Worm (Caenorhabditis elegans) whole organism, mixed stage, embryonic: ENCODE measurements around the gene C08F11.12.
"Not testable (repeated sequence)": the region's sequence is repeated elsewhere in the genome, so short reads cannot be mapped to it uniquely, and the experiment has no call there.

Source experiments
- bed-3 ChIP-seq: fragments of 200-800 bp; sonication (Bioruptor generic); optimal IDR thresholded peaks from 3 replicates; lab custom pipeline; 2018; ENCODE audit warnings: mild to moderate bottlenecking, missing genetic modification characterization, moderate library complexity, missing compliant biosample characterization
- blmp-1 ChIP-seq: fragments of 150-350 bp; optimal IDR thresholded peaks from 2 replicates; lab custom pipeline; 2014; ENCODE audit warnings: missing biosample characterization, missing genetic modification characterization
- ceh-43 ChIP-seq: fragments of 200-800 bp; sonication (Bioruptor generic); optimal IDR thresholded peaks from 2 replicates; lab custom pipeline; 2018; ENCODE audit warnings: mild to moderate bottlenecking, missing genetic modification characterization, moderate library complexity, missing compliant biosample characterization
- ceh-83 ChIP-seq: fragments of 200-800 bp; sonication (Bioruptor generic); optimal IDR thresholded peaks from 2 replicates; lab custom pipeline; 2018; ENCODE audit warnings: mild to moderate bottlenecking, missing genetic modification characterization, missing compliant biosample characterization
- ces-1 ChIP-seq: fragments of 150-350 bp; optimal IDR thresholded peaks from 2 replicates; lab custom pipeline; 2014; ENCODE audit warnings: missing biosample characterization, missing genetic modification reagents, missing genetic modification characterization
- cnd-1 ChIP-seq: fragments of 200-800 bp; sonication (Bioruptor generic); optimal IDR thresholded peaks from 2 replicates; lab custom pipeline; 2018; ENCODE audit warnings: mild to moderate bottlenecking, missing genetic modification characterization, missing compliant biosample characterization
- drap-1 ChIP-seq: fragments of 200-800 bp; sonication (Bioruptor generic); optimal IDR thresholded peaks from 3 replicates; lab custom pipeline; 2018; ENCODE audit warnings: mild to moderate bottlenecking, missing genetic modification characterization, missing compliant biosample characterization
- elt-1 ChIP-seq: sonication (generic microtip); optimal IDR thresholded peaks from 2 replicates; lab custom pipeline; 2017; ENCODE audit warnings: missing genetic modification characterization, mild to moderate bottlenecking, missing compliant biosample characterization, antibody characterized with exemption, moderate library complexity, borderline replicate concordance; ENCODE audit not compliant: insufficient read depth
- elt-3 ChIP-seq: fragments of 150-350 bp; optimal IDR thresholded peaks from 2 replicates; lab custom pipeline; 2014; ENCODE audit warnings: missing biosample characterization, missing genetic modification characterization
- flh-1 ChIP-seq: fragments of 200-800 bp; sonication (Bioruptor generic); optimal IDR thresholded peaks from 2 replicates; lab custom pipeline; 2018; ENCODE audit warnings: mild to moderate bottlenecking, missing genetic modification characterization, moderate library complexity, missing compliant biosample characterization
- ham-2 ChIP-seq: fragments of 200-800 bp; sonication (Bioruptor generic); optimal IDR thresholded peaks from 2 replicates; lab custom pipeline; 2018; ENCODE audit warnings: mild to moderate bottlenecking, missing genetic modification characterization, missing compliant biosample characterization
- hlh-1 ChIP-seq: fragments of 150-350 bp; optimal IDR thresholded peaks from 2 replicates; lab custom pipeline; 2014; ENCODE audit warnings: missing biosample characterization, missing genetic modification reagents, missing genetic modification characterization
- lin-13 ChIP-seq: fragments of 150-350 bp; optimal IDR thresholded peaks from 2 replicates; lab custom pipeline; 2014; ENCODE audit warnings: missing biosample characterization, missing genetic modification characterization
- lin-32 ChIP-seq: fragments of 200-800 bp; sonication (Bioruptor generic); optimal IDR thresholded peaks from 2 replicates; lab custom pipeline; 2018; ENCODE audit warnings: mild to moderate bottlenecking, missing genetic modification characterization, missing compliant biosample characterization
- lsy-2 ChIP-seq: fragments of 150-350 bp; optimal IDR thresholded peaks from 2 replicates; lab custom pipeline; 2014; ENCODE audit warnings: missing biosample characterization, missing genetic modification characterization
- mab-5 ChIP-seq: fragments of 150-350 bp; optimal IDR thresholded peaks from 2 replicates; lab custom pipeline; 2014; ENCODE audit warnings: missing biosample characterization, missing genetic modification characterization
- mep-1 ChIP-seq: fragments of 150-350 bp; optimal IDR thresholded peaks from 2 replicates; lab custom pipeline; 2017; ENCODE audit warnings: missing biosample characterization, missing genetic modification reagents, missing genetic modification characterization, inconsistent platforms
- mls-2 ChIP-seq: sonication (generic microtip); optimal IDR thresholded peaks from 2 replicates; lab custom pipeline; 2016; ENCODE audit warnings: mild to moderate bottlenecking, missing genetic modification characterization, moderate library complexity, missing compliant biosample characterization
- nhr-12 ChIP-seq: fragments of 150-350 bp; optimal IDR thresholded peaks from 2 replicates; lab custom pipeline; 2014; ENCODE audit warnings: missing biosample characterization, missing genetic modification characterization
- nhr-76 ChIP-seq: sonication (generic microtip); optimal IDR thresholded peaks from 2 replicates; lab custom pipeline; 2017; ENCODE audit warnings: missing biosample characterization, missing genetic modification characterization
- pha-4 ChIP-seq: fragments of 150-350 bp; optimal IDR thresholded peaks from 2 replicates; lab custom pipeline; 2018; ENCODE audit warnings: missing biosample characterization, missing genetic modification reagents, missing genetic modification characterization
- snpc-4 ChIP-seq: fragments of 150-350 bp; optimal IDR thresholded peaks from 2 replicates; lab custom pipeline; 2014; ENCODE audit warnings: missing biosample characterization, missing genetic modification characterization
- sptf-1 ChIP-seq: sonication (generic microtip); optimal IDR thresholded peaks from 2 replicates; lab custom pipeline; 2017; ENCODE audit warnings: mild to moderate bottlenecking, missing genetic modification characterization, moderate library complexity, missing compliant biosample characterization
- tbx-8 ChIP-seq: fragments of 200-800 bp; sonication (Bioruptor generic); optimal IDR thresholded peaks from 2 replicates; lab custom pipeline; 2018; ENCODE audit warnings: mild to moderate bottlenecking, missing genetic modification characterization, moderate library complexity, missing compliant biosample characterization
- unc-62 ChIP-seq: fragments of 150-350 bp; optimal IDR thresholded peaks from 2 replicates; lab custom pipeline; 2014; ENCODE audit warnings: missing biosample characterization, missing genetic modification reagents, missing genetic modification characterization
- zip-8 ChIP-seq: fragments of 150-350 bp; optimal IDR thresholded peaks from 2 replicates; lab custom pipeline; 2014; ENCODE audit warnings: missing biosample characterization, missing genetic modification characterization
- ztf-11 ChIP-seq: fragments of 150-350 bp; optimal IDR thresholded peaks from 2 replicates; lab custom pipeline; 2014; ENCODE audit warnings: missing biosample characterization, missing genetic modification characterization

Gene C08F11.12

DNA sequence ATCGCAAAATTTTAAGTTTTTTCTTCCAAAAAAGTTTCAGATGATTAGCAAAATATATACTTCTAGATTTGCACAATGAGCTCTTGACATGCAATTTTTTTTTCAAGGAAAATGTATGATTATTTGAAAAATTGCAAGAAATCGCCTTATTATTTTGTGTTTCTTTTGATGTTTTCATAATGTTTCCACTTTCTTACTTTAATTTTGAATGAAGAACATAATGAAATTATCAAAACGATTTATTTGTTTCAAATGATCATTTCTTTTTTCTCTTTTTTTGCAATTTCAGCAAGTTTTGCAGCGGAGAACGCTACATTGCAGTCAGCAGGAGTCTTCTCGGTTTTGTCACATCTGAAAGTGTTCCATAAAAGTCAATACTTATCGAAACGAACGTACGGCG, 712 bp upstream of the C08F11.12 start, which contains the start of gene Y45F10C.6:
Gene Y45F10C.6, plus strand, starts transcription at position 301 of the 400 bp plus-strand sequence.
- TF ChIP-seq mls-2 (tag; lab: Kevin White, UChicago); ham-2; lsy-2 (tag; lab: Kevin White, UChicago): not testable (repeated sequence)

DNA sequence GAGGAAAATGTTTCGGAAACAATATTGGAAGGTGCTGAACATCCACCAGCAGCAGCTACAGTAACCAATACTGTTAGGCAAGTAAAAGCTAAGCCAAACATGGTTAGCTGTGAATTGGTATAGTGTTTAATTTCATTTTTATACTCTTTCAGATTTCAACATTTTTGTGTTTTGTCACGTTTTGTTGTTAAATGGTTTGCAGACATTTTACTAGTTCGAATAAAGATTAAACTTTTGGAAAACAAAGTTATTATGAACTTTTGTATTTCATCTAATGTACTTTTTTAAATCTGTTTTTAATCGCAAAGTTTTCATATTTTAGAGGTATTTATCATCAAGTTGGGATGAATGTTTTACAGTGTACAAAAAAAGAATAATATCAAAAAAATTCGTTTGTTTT, 1.1 kb downstream of the C08F11.12 start, which contains the start of gene C08F11.17:
Gene C08F11.17, minus strand, starts transcription at position 101 of the 400 bp plus-strand sequence.
- no peak for TF ChIP-seq mls-2 (tag; lab: Kevin White, UChicago)
- no peak for TF ChIP-seq elt-3 (tag; lab: Kevin White, UChicago)
- TF ChIP-seq nhr-76 (tag; lab: Kevin White, UChicago) = no peak
- TF ChIP-seq elt-1 (tag; lab: Kevin White, UChicago) = no peak
- TF ChIP-seq snpc-4 = no peak
- TF ChIP-seq hlh-1 = no peak
- no peak for TF ChIP-seq unc-62 (GFP tag; lab: Kevin White, UChicago)
- TF ChIP-seq ztf-11 (tag; lab: Kevin White, UChicago) = no peak
- TF ChIP-seq mep-1 (tag; lab: Kevin White, UChicago) = no peak
- TF ChIP-seq lin-13 (tag; lab: Kevin White, UChicago) = no peak
- no peak for TF ChIP-seq lsy-2 (tag; lab: Kevin White, UChicago)
- TF ChIP-seq flh-1 (GFP tag; lab: Kevin White, UChicago) = no peak
- TF ChIP-seq sptf-1 (tag; lab: Kevin White, UChicago) = no peak

DNA sequence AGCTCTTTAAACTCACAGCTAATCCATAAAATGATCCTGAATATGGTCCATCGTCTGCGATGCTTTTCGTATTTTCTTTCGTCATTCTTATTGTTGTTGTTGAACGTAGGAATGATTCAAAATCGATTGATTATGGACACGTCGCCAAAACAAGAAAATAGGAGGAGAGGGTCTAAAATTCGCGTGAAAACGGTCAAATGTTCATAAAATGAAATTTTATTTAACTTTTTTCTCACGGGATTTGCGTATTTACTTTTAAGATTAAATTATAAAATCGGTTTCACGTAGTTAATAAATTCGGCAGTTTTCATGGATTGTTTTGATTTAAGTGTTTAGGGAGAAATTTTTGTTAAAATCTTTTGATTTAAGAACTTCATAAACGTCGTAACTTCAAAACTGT, 2.2 kb downstream of the C08F11.12 start, which contains the start of gene C08F11.10:
Gene C08F11.10, minus strand, starts transcription at position 101 of the 400 bp plus-strand sequence.
- TF ChIP-seq tbx-8 (GFP tag; lab: Kevin White, UChicago) (no peak), lsy-2 (tag; lab: Kevin White, UChicago) (no peak), ceh-43 (GFP tag; lab: Kevin White, UChicago) (no peak), lin-13 (tag; lab: Kevin White, UChicago) (no peak), zip-8 (tag; lab: Kevin White, UChicago) (no peak), ztf-11 (tag; lab: Kevin White, UChicago) (no peak), sptf-1 (tag; lab: Kevin White, UChicago) (no peak), mab-5 (tag; lab: Kevin White, UChicago) (no peak), hlh-1 (no peak), unc-62 (GFP tag; lab: Kevin White, UChicago) (no peak), blmp-1 (tag; lab: Kevin White, UChicago) (no peak), nhr-76 (tag; lab: Kevin White, UChicago) (no peak), mls-2 (tag; lab: Kevin White, UChicago) (no peak), lin-32 (GFP tag; lab: Kevin White, UChicago) (no peak), ces-1 (GFP tag; lab: Kevin White, UChicago) (no peak), pha-4 (no peak), bed-3 (no peak), cnd-1 (no peak)

DNA sequence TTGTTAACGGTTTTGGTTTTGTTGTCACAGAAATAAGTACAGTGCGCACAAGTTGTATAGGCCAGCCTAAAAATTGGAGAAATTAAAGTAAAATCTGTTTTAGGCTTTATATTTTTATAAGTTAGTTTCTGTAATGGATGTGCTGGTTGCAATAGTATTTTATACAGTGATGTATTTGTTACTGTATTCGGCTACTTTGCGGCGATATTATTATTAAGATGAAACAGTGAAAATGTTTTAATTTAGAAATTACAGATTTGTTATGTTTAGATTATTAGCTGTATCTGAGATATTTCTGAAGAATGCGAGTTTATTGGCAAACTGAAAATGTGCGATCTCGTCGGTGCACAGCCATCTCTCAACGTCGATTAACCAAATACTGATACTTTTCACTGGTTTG, 3.8 kb downstream of the C08F11.12 start, which contains the start of gene ule-4:
Gene ule-4, minus strand, starts transcription at position 101 of the 400 bp plus-strand sequence.
- no peak for TF ChIP-seq ceh-43 (GFP tag; lab: Kevin White, UChicago)

DNA sequence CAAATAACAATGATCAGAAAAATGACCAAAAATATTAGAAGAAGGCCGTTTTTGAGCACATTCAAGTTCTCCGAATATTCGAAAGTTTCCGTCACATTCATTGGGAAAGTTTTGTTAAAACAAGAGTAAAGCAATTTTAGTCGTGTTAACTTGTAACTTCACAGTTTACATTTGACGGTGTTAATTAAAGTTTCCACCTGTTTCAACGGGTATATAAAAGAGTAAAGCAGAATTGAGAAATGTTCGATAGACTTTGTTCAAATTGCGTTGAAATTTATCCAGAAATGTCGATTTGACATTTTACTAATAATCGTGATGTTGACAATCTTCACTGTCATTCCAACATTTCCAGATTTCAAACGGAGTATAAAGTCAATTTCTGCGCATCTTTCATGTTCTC, 5.5 kb downstream of the C08F11.12 start, which contains the start of gene srz-29:
Gene srz-29, minus strand, starts transcription at position 101 of the 400 bp plus-strand sequence.
- TF ChIP-seq bed-3 = no peak
- TF ChIP-seq drap-1 (GFP tag; lab: Kevin White, UChicago) = no peak
- no peak for TF ChIP-seq nhr-12 (tag; lab: Kevin White, UChicago)
- no peak for TF ChIP-seq ceh-83 (GFP tag; lab: Kevin White, UChicago)
- TF ChIP-seq blmp-1 (tag; lab: Kevin White, UChicago) = no peak
- TF ChIP-seq pha-4 = no peak
- TF ChIP-seq ces-1 (GFP tag; lab: Kevin White, UChicago) = no peak
- no peak for TF ChIP-seq elt-1 (tag; lab: Kevin White, UChicago)
- TF ChIP-seq hlh-1 = no peak

DNA sequence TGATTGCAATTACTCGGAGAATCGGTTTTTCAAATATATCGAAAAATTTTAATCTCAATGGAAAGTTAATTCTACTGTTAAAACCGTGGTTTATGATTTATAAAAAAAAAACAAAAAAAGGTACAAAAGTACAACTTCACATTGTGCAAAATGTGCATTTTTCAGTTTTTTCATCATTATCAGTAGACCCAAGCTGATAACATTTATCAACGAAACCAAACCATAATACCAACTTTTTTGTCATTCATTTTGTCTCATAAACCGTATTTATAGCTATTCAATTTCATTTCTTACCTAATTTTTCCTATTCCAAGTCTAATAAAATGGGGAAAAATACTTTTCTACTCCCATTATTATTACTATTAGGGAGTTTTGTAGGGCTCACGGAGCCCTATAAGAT, 12.3 kb downstream of the C08F11.12 start, which contains the start of gene ugt-22:
Gene ugt-22, plus strand, starts transcription at position 234 of the 400 bp plus-strand sequence.
- no peak for TF ChIP-seq flh-1 (GFP tag; lab: Kevin White, UChicago)
- no peak for TF ChIP-seq elt-1 (tag; lab: Kevin White, UChicago)
- no peak for TF ChIP-seq hlh-1
- no peak for TF ChIP-seq lin-32 (GFP tag; lab: Kevin White, UChicago)
